Worm (Caenorhabditis elegans) whole organism, L4 larva: ENCODE results near the gene R07H5.11.

ENCODE experiments used
- F26F4.8 ChIP-seq: fragments of 200-800 bp; sonication (Bioruptor generic); conservative IDR thresholded peaks from 2 replicates; pipeline ENCODE4 v1.3.6; 2022; ENCODE audit warnings: missing genetic modification characterization, missing compliant biosample characterization
- ceh-44 ChIP-seq: fragments of 200-800 bp; sonication (Bioruptor generic); IDR thresholded peaks from 2 replicates; pipeline ENCODE4 v1.3.6; 2022; ENCODE audit warnings: missing genetic modification reagents, missing genetic modification characterization, missing compliant biosample characterization
- duxl-1 ChIP-seq: sonication (generic microtip); optimal IDR thresholded peaks from 2 replicates; lab custom pipeline; 2016; ENCODE audit warnings: mild to moderate bottlenecking, missing genetic modification characterization, moderate library complexity, missing compliant biosample characterization; ENCODE audit not compliant: poor library complexity
- egl-27 ChIP-seq: sonication (generic microtip); optimal IDR thresholded peaks from 3 replicates; lab custom pipeline; 2017; ENCODE audit warnings: missing biosample characterization, missing genetic modification reagents, missing genetic modification characterization
- hmg-1.1 ChIP-seq: fragments of 200-800 bp; sonication (Bioruptor generic); IDR thresholded peaks from 2 replicates; pipeline ENCODE4 v1.3.6; 2022; ENCODE audit warnings: missing genetic modification reagents, missing genetic modification characterization, missing compliant biosample characterization
- lin-1 ChIP-seq: fragments of 200-800 bp; sonication (Bioruptor generic); IDR thresholded peaks from 2 replicates; pipeline ENCODE4 v1.3.6; 2022; ENCODE audit warnings: missing genetic modification reagents, missing genetic modification characterization, missing compliant biosample characterization
- lin-29 ChIP-seq: fragments of 200-800 bp; sonication (Bioruptor generic); IDR thresholded peaks from 2 replicates; pipeline ENCODE4 v1.3.6; 2022; ENCODE audit warnings: missing genetic modification reagents, missing genetic modification characterization, missing compliant biosample characterization
- lin-38 ChIP-seq: fragments of 200-800 bp; sonication (Bioruptor generic); IDR thresholded peaks from 2 replicates; pipeline ENCODE4 v1.3.6; 2022; ENCODE audit warnings: missing genetic modification reagents, missing genetic modification characterization, missing compliant biosample characterization
- lsy-2 ChIP-seq, 2 experiments: fragments of 150-350 bp in 1 of 2; sonication (generic microtip) in 1 of 2; optimal IDR thresholded peaks; 2 replicates each; lab custom pipeline; 2014 to 2017; ENCODE audit warnings: missing biosample characterization in 2 of 2, missing genetic modification characterization in 2 of 2
- mep-1 ChIP-seq: fragments of 150-350 bp; sonication (generic microtip); optimal IDR thresholded peaks from 3 replicates; lab custom pipeline; 2014; ENCODE audit warnings: missing biosample characterization, missing genetic modification characterization
- nhr-10 ChIP-seq: fragments of 150-350 bp; optimal IDR thresholded peaks from 2 replicates; lab custom pipeline; 2014; ENCODE audit warnings: missing biosample characterization, missing genetic modification characterization
- nhr-25 ChIP-seq: sonication (generic microtip); optimal IDR thresholded peaks from 2 replicates; lab custom pipeline; 2017; ENCODE audit warnings: missing genetic modification characterization, mild to moderate bottlenecking, missing compliant biosample characterization, antibody characterized with exemption, moderate library complexity, borderline replicate concordance; ENCODE audit not compliant: insufficient read depth
- nhr-76 ChIP-seq: fragments of 150-350 bp; optimal IDR thresholded peaks from 2 replicates; lab custom pipeline; 2014; ENCODE audit warnings: missing biosample characterization, missing genetic modification characterization
- snpc-4 ChIP-seq: fragments of 150-350 bp; optimal IDR thresholded peaks from 2 replicates; lab custom pipeline; 2014; ENCODE audit warnings: missing biosample characterization, missing genetic modification characterization

ce11 chrIV:11247434-11247833 is 44.9 kb downstream of the R07H5.11 start:
- TF ChIP-seq lin-1 (no peak), nhr-10 (tag; lab: Kevin White, UChicago) (no peak), F26F4.8 (no peak), lsy-2 (tag; optimal IDR thresholded peaks at IDR 0.05; lab: Kevin White, UChicago) (no peak), nhr-76 (tag; lab: Kevin White, UChicago) (no peak), snpc-4 (tag; lab: Kevin White, UChicago) (no peak), hmg-1.1 (GFP tag; lab: Robert Waterston, UW) (no peak), lin-29 (GFP tag; lab: Robert Waterston, UW) (no peak), mep-1 (tag; lab: Kevin White, UChicago) (no peak), egl-27 (no peak), duxl-1 (tag; lab: Kevin White, UChicago) (no peak), lin-38 (GFP tag; lab: Robert Waterston, UW) (no peak), nhr-25 (tag; lab: Kevin White, UChicago) (no peak), ceh-44 (GFP tag; lab: Robert Waterston, UW) (no peak)
